Worm (Caenorhabditis elegans) whole organism, L2 larva: ENCODE results near the gene F47C12.8.

ENCODE experiments used
- alr-1 ChIP-seq: fragments of 150-350 bp; optimal IDR thresholded peaks from 2 replicates; lab custom pipeline; 2014; ENCODE audit warnings: missing biosample characterization, missing genetic modification characterization
- ceh-16 ChIP-seq: fragments of 150-350 bp; optimal IDR thresholded peaks from 2 replicates; lab custom pipeline; 2014; ENCODE audit warnings: missing biosample characterization, missing genetic modification characterization
- ceh-82 ChIP-seq: fragments of 150-350 bp; optimal IDR thresholded peaks from 2 replicates; lab custom pipeline; 2014; ENCODE audit warnings: missing biosample characterization, missing genetic modification characterization
- dmd-4 ChIP-seq: sonication (generic microtip); optimal IDR thresholded peaks from 2 replicates; lab custom pipeline; 2017; ENCODE audit warnings: missing biosample characterization, missing genetic modification characterization
- lin-11 ChIP-seq: fragments of 150-350 bp; sonication (generic microtip); optimal IDR thresholded peaks from 2 replicates; lab custom pipeline; 2014; ENCODE audit warnings: missing biosample characterization, missing genetic modification characterization, inconsistent platforms, mixed read lengths
- mbf-1 ChIP-seq: sonication (generic microtip); optimal IDR thresholded peaks from 2 replicates; lab custom pipeline; 2017; ENCODE audit warnings: missing biosample characterization, missing genetic modification characterization
- mdl-1 ChIP-seq, 2 experiments: fragments of 150-350 bp in 1 of 2; sonication (generic microtip) in 1 of 2; optimal IDR thresholded peaks; 2 replicates each; lab custom pipeline; 2017; ENCODE audit warnings: missing biosample characterization in 2 of 2, missing genetic modification characterization in 2 of 2
- nhr-11 ChIP-seq: fragments of 150-350 bp; optimal IDR thresholded peaks from 2 replicates; lab custom pipeline; 2014; ENCODE audit warnings: missing biosample characterization, missing genetic modification characterization
- nhr-21 ChIP-seq: fragments of 150-350 bp; optimal IDR thresholded peaks from 2 replicates; lab custom pipeline; 2014; ENCODE audit warnings: missing biosample characterization, missing genetic modification characterization
- nhr-237 ChIP-seq: fragments of 150-350 bp; optimal IDR thresholded peaks from 2 replicates; lab custom pipeline; 2014; ENCODE audit warnings: missing biosample characterization, missing genetic modification characterization
- nhr-25 ChIP-seq: fragments of 150-350 bp; sonication (generic microtip); optimal IDR thresholded peaks from 3 replicates; lab custom pipeline; 2014; ENCODE audit warnings: missing biosample characterization, missing genetic modification characterization
- peb-1 ChIP-seq: fragments of 150-350 bp; optimal IDR thresholded peaks from 2 replicates; lab custom pipeline; 2014; ENCODE audit warnings: missing biosample characterization, missing genetic modification characterization
- skn-1 ChIP-seq: sonication (generic microtip); optimal IDR thresholded peaks from 2 replicates; lab custom pipeline; 2017; ENCODE audit warnings: missing biosample characterization, missing genetic modification characterization
- ztf-4 ChIP-seq: fragments of 150-350 bp; optimal IDR thresholded peaks from 2 replicates; lab custom pipeline; 2014; ENCODE audit warnings: missing biosample characterization, missing genetic modification characterization

Gene F47C12.8

ce11 chrIV:3956095-3956494, 42.3 kb downstream of the F47C12.8 start, which contains the start of gene clec-73:
clec-73 (minus strand) TSS chrIV:3956195.
- no peak for TF ChIP-seq alr-1 (tag; lab: Kevin White, UChicago)
- TF ChIP-seq peb-1 (tag; lab: Kevin White, UChicago) = no peak
- no peak for TF ChIP-seq nhr-11 (tag; lab: Kevin White, UChicago)
- TF ChIP-seq lin-11 (tag; lab: Kevin White, UChicago) = no peak
- TF ChIP-seq mbf-1 (tag; lab: Kevin White, UChicago) = no peak
- no peak for TF ChIP-seq ceh-16 (tag; lab: Kevin White, UChicago)
- TF ChIP-seq nhr-237 (tag; lab: Kevin White, UChicago) = no peak
- no peak for TF ChIP-seq ztf-4 (tag; lab: Kevin White, UChicago)
- no peak for TF ChIP-seq mdl-1 (tag; optimal IDR thresholded peaks at IDR 0.05; lab: Kevin White, UChicago)
- TF ChIP-seq dmd-4 = no peak
- no peak for TF ChIP-seq nhr-25 (tag; lab: Kevin White, UChicago)
- TF ChIP-seq nhr-21 (tag; lab: Kevin White, UChicago) = no peak
- TF ChIP-seq skn-1 (tag; lab: Kevin White, UChicago) = no peak
- TF ChIP-seq ceh-82 (tag; lab: Kevin White, UChicago) = no peak
